Worm (Caenorhabditis elegans): ENCODE results near the gene E04F6.15.

- TF ChIP-seq him-1 (tag; optimal IDR thresholded peaks at IDR 0.05) = no peak
- TF ChIP-seq dao-5 (tag; optimal IDR thresholded peaks at IDR 0.05) = no peak
- TF ChIP-seq W03F9.2 (tag; optimal IDR thresholded peaks at IDR 0.05) = no peak
These were observed 35.2 kb downstream of the E04F6.15 start, which contains the start of gene glc-4 for ce11 chrII:7174843-7175242.

Data from whole organism, L4/young adult.